Fruit fly (Drosophila melanogaster): ENCODE measurements around the gene CG2614.

The CG2614 gene

DNA sequence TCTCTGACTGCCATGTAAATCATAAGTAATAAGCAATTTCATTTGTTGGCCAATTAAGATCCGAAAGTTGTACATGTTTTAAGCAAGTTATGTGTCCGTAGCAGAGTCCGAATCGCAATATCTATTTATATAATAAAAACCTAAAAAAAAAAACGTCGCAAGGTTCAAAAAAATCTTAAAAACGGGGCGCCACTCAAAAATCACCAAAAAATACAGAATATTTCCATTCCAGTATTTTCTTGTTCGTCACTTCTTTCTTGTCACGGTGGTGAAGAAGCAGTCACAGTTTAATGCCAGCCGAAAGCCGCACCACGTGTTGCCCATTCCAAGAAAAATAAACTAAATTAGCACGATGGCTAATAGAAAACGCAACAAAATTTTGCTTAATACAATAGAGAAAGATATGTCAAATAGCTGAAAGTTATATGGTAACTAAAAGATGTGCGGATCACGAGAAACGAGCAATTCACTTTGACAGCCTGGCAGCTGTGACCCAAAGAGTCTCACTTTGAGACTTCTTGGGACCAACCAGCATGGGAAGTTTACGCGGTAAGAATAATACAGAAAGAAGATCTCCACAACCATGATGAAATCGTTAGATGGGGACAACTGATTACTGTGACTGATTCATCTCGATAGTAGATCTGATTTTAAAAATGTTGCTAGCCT lies 8.9 kb upstream of the CG2614 start:
- TF ChIP-seq Dif (GFP tag; optimal IDR thresholded peaks at IDR 0.05; ENCODE audit: partially characterized antibody) (no peak), jim (GFP tag; optimal IDR thresholded peaks at IDR 0.05) (no peak), lola (GFP tag; optimal IDR thresholded peaks at IDR 0.05) (no peak), psq (GFP tag; optimal IDR thresholded peaks at IDR 0.05) (no peak), usp (GFP tag; optimal IDR thresholded peaks at IDR 0.05) (no peak), pan (optimal IDR thresholded peaks at IDR 0.05) (no peak), Rel (GFP tag; optimal IDR thresholded peaks at IDR 0.05) (no peak), Rel (tag; optimal IDR thresholded peaks at IDR 0.05) (peak; percentile 89), N (GFP tag; optimal IDR thresholded peaks at IDR 0.05) (no peak), Jra (GFP tag; optimal IDR thresholded peaks at IDR 0.05) (no peak), sage (GFP tag; optimal IDR thresholded peaks at IDR 0.05) (no peak), GATAd (GFP tag; optimal IDR thresholded peaks at IDR 0.05) (no peak), Abd-B (GFP tag; optimal IDR thresholded peaks at IDR 0.05) (no peak), h (GFP tag; optimal IDR thresholded peaks at IDR 0.05) (peak; percentile 11), HLH106 (tag; optimal IDR thresholded peaks at IDR 0.05) (no peak), dl (GFP tag; optimal IDR thresholded peaks at IDR 0.05; ENCODE audit: insufficient read depth in 1 of 2, partially characterized antibody in 2 of 2) (no peak), rgr (GFP tag; optimal IDR thresholded peaks at IDR 0.05) (peak; percentile 23), brk (GFP tag; optimal IDR thresholded peaks at IDR 0.05) (no peak), CG32264 (GFP tag; optimal IDR thresholded peaks at IDR 0.05) (peak; percentile 6), Hr83 (GFP tag; optimal IDR thresholded peaks at IDR 0.05; ENCODE audit: poor library complexity, severe bottlenecking) (no peak)

- TF ChIP-seq Abd-B (GFP tag; optimal IDR thresholded peaks at IDR 0.05) (no peak), Hr78 (GFP tag; optimal IDR thresholded peaks at IDR 0.05) (no peak)
Observed at dm6 chr2L:20648612-20649011, 7.6 kb upstream of the CG2614 start, which contains the start of gene CG18810. TSS of gene CG18810 (plus strand) at chr2L:20648912.

DNA sequence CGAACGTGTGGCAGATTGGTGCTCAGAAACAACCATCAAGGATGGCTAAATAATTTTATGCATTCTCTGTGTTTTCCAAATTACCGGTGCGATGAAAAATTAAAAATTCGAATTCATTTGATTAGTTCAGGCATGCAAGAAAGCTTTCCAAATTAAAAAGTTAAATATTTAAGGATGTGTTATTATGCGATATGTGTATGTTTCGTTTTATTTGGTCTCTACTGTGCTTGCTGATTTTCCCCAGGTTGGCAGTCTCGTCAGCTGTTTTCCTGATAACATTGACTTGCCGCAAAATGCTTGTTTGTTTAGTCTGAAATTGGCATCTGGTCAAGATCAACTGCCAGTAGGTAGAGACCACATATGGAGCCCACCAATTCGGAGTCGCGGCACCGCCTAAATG lies 6.3 kb upstream of the CG2614 start, which contains the start of gene CG2611:
Gene CG2611, plus strand, starts transcription at position 299 of the 400 bp plus-strand sequence.
- peak; percentile 55 for TF ChIP-seq HLH106 (tag; optimal IDR thresholded peaks at IDR 0.05)
- peak; percentile 70 for TF ChIP-seq rgr (GFP tag; optimal IDR thresholded peaks at IDR 0.05)
- no peak for TF ChIP-seq Hnf4 (GFP tag; optimal IDR thresholded peaks at IDR 0.05)
- peak; percentile 32 for TF ChIP-seq CG9705 (GFP tag; optimal IDR thresholded peaks at IDR 0.05)
- no peak for TF ChIP-seq Dif (GFP tag; optimal IDR thresholded peaks at IDR 0.05; ENCODE audit: partially characterized antibody)
- peak; percentile 39 for TF ChIP-seq ey (GFP tag; optimal IDR thresholded peaks at IDR 0.05)
- no peak for TF ChIP-seq Rel (GFP tag; optimal IDR thresholded peaks at IDR 0.05)
- no peak for TF ChIP-seq Rel (tag; optimal IDR thresholded peaks at IDR 0.05)
- TF ChIP-seq Hr83 (GFP tag; optimal IDR thresholded peaks at IDR 0.05; ENCODE audit: poor library complexity, severe bottlenecking), result peak; percentile 79
- TF ChIP-seq h (GFP tag; optimal IDR thresholded peaks at IDR 0.05), result peak; percentile 63
- TF ChIP-seq dsf (GFP tag; optimal IDR thresholded peaks at IDR 0.05; ENCODE audit: borderline replicate concordance), result no peak
- peak; percentile 77 for TF ChIP-seq woc (GFP tag; optimal IDR thresholded peaks at IDR 0.05)
- TF ChIP-seq tai (GFP tag; optimal IDR thresholded peaks at IDR 0.05), result no peak
- TF ChIP-seq foxo (GFP tag; optimal IDR thresholded peaks at IDR 0.05), result peak in 1 of 2 experiments; percentile 60
- peak; percentile 15 for TF ChIP-seq Jra (GFP tag; optimal IDR thresholded peaks at IDR 0.05)
- peak; percentile 60 for TF ChIP-seq OdsH (GFP tag; optimal IDR thresholded peaks at IDR 0.05)

dm6 chr2L:20661071-20661470 lies 4.8 kb downstream of the CG2614 start:
- no peak for TF ChIP-seq rgr (GFP tag; optimal IDR thresholded peaks at IDR 0.05)
- TF ChIP-seq pan (optimal IDR thresholded peaks at IDR 0.05), result no peak
- TF ChIP-seq CG9705 (GFP tag; optimal IDR thresholded peaks at IDR 0.05), result no peak
- TF ChIP-seq usp (GFP tag; optimal IDR thresholded peaks at IDR 0.05), result no peak
- TF ChIP-seq Mio (GFP tag; optimal IDR thresholded peaks at IDR 0.05), result no peak
- no peak for TF ChIP-seq Hr78 (GFP tag; optimal IDR thresholded peaks at IDR 0.05)
- TF ChIP-seq fru (GFP tag; optimal IDR thresholded peaks at IDR 0.05), result no peak
- no peak for TF ChIP-seq CG32264 (GFP tag; optimal IDR thresholded peaks at IDR 0.05)

- TF ChIP-seq Hr78 (GFP tag; optimal IDR thresholded peaks at IDR 0.05) (no peak), woc (GFP tag; optimal IDR thresholded peaks at IDR 0.05) (no peak), Dfd (GFP tag; optimal IDR thresholded peaks at IDR 0.05) (no peak), Rel (GFP tag; optimal IDR thresholded peaks at IDR 0.05) (no peak), Rel (tag; optimal IDR thresholded peaks at IDR 0.05) (no peak), Hnf4 (GFP tag; optimal IDR thresholded peaks at IDR 0.05) (no peak), tai (GFP tag; optimal IDR thresholded peaks at IDR 0.05) (no peak), dmrt93B (GFP tag; optimal IDR thresholded peaks at IDR 0.05) (no peak), HLH106 (tag; optimal IDR thresholded peaks at IDR 0.05) (no peak), dsf (GFP tag; optimal IDR thresholded peaks at IDR 0.05; ENCODE audit: borderline replicate concordance) (no peak), Jra (GFP tag; optimal IDR thresholded peaks at IDR 0.05) (no peak), pan (optimal IDR thresholded peaks at IDR 0.05) (no peak), foxo (GFP tag; optimal IDR thresholded peaks at IDR 0.05) (no peak), dl (GFP tag; optimal IDR thresholded peaks at IDR 0.05; ENCODE audit: insufficient read depth in 1 of 2, partially characterized antibody in 2 of 2) (no peak), fru (GFP tag; optimal IDR thresholded peaks at IDR 0.05) (no peak), jim (GFP tag; optimal IDR thresholded peaks at IDR 0.05) (no peak), h (GFP tag; optimal IDR thresholded peaks at IDR 0.05) (no peak), Sp1 (GFP tag; optimal IDR thresholded peaks at IDR 0.05) (no peak), psq (GFP tag; optimal IDR thresholded peaks at IDR 0.05) (no peak), N (GFP tag; optimal IDR thresholded peaks at IDR 0.05) (no peak), CG9705 (GFP tag; optimal IDR thresholded peaks at IDR 0.05) (no peak)
Observed at dm6 chr2L:20664428-20664827, 8.2 kb downstream of the CG2614 start.

Data from whole organism, wandering third instar larva.